Worm (Caenorhabditis elegans): Measurements from ENCODE around the gene hut-1.

The hut-1 gene

DNA sequence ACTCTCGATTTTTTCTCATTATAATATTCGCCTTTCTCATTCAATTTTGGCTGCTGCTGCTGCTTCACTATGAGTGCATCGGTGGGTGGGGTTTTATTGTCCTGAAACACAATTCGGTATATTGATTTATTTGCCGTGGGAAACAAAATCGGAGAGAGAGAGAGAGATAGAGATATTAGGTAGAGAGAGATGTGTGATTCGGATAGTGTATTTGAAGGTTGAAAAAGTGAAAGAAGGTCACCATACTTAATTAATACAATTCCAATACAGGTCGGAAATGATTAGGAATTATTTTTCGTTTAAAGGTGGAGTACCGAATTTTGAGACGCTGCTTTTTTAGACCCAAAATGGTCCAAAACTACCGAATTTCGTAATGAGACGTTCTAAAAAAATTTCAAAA lies 49.2 kb upstream of the hut-1 start, which contains the start of gene tpst-1:
Gene tpst-1, minus strand, starts transcription at position 101 of the 400 bp plus-strand sequence.
- no peak for TF ChIP-seq nhr-10 (tag; optimal IDR thresholded peaks at IDR 0.05)
- no peak for TF ChIP-seq peb-1 (tag; optimal IDR thresholded peaks at IDR 0.05)
- TF ChIP-seq unc-62 (GFP tag; optimal IDR thresholded peaks at IDR 0.05) = no peak
- no peak for TF ChIP-seq mbf-1 (tag; optimal IDR thresholded peaks at IDR 0.05)
- no peak for TF ChIP-seq mab-5 (tag; optimal IDR thresholded peaks at IDR 0.05)
- no peak for TF ChIP-seq lsy-2 (tag; optimal IDR thresholded peaks at IDR 0.05)
- TF ChIP-seq fos-1 (tag; optimal IDR thresholded peaks at IDR 0.05) = no peak
- TF ChIP-seq elt-1 (tag; optimal IDR thresholded peaks at IDR 0.05) = no peak
- TF ChIP-seq snpc-4 (tag; optimal IDR thresholded peaks at IDR 0.05) = no peak
- TF ChIP-seq sma-9 (GFP tag; optimal IDR thresholded peaks at IDR 0.05) = no peak
- TF ChIP-seq sma-9 (tag; optimal IDR thresholded peaks at IDR 0.05) = no peak
- no peak for TF ChIP-seq R02D3.7 (tag; optimal IDR thresholded peaks at IDR 0.05)
- no peak for TF ChIP-seq unc-39 (tag; optimal IDR thresholded peaks at IDR 0.05)
- TF ChIP-seq ztf-4 (tag; optimal IDR thresholded peaks at IDR 0.05) = no peak

DNA sequence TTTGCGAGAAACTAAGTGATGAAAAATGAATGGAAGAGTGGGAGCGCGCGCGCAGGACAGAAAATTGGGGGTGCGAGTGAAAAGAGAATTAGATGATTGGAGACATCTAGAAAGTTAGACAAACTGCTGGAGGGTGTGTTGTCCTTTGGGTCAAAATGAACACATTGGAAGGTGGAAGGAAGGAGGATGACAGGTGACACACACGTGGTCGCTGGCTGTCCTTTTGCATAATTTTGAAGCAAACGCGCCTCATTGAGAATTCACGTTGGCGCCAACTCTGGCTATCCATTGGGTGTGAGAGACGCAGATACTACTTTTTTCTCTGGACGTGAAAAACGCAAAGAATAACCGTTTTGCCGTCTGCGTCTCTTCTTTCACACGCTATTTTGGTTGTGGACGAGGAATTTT lies 45.9 kb upstream of the hut-1 start:
- TF ChIP-seq fos-1 (tag; optimal IDR thresholded peaks at IDR 0.05) (peak; percentile 3), lsy-2 (tag; optimal IDR thresholded peaks at IDR 0.05) (peak in 1 of 2 experiments; percentile 7), C34F6.9 (tag; optimal IDR thresholded peaks at IDR 0.05) (peak; percentile 38), nhr-25 (tag; optimal IDR thresholded peaks at IDR 0.05) (peak; percentile 42), nhr-129 (tag; optimal IDR thresholded peaks at IDR 0.05) (peak; percentile 72), nhr-21 (tag; optimal IDR thresholded peaks at IDR 0.05) (peak; percentile 24), unc-55 (GFP tag; optimal IDR thresholded peaks at IDR 0.05) (peak; percentile 3)

DNA sequence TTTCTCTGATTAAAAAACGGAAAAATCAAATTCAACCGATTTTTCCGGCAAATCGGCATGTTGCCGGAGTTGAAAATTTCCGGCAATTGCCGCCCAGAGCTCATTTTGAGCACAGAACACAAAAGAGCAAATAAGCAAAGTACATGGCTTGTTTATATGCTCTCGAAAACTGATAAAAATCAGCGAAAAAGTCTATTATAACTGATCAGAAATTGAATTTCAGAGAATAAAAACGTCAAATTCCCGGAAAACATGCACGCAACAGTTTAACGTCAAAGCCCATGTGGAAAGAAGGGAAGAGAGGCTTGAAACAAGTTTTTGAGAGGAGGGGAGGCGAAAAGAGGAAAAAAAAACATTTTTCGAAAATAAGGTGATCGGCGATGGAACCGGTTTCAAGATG lies 42.5 kb upstream of the hut-1 start:
- no peak for TF ChIP-seq snpc-4 (tag; optimal IDR thresholded peaks at IDR 0.05)
- TF ChIP-seq egl-27 (tag; optimal IDR thresholded peaks at IDR 0.05) = no peak
- no peak for TF ChIP-seq ztf-11 (tag; optimal IDR thresholded peaks at IDR 0.05)
- no peak for TF ChIP-seq unc-55 (GFP tag; optimal IDR thresholded peaks at IDR 0.05)
- no peak for TF ChIP-seq nhr-11 (tag; optimal IDR thresholded peaks at IDR 0.05)
- TF ChIP-seq nhr-25 (tag; optimal IDR thresholded peaks at IDR 0.05) = no peak

DNA sequence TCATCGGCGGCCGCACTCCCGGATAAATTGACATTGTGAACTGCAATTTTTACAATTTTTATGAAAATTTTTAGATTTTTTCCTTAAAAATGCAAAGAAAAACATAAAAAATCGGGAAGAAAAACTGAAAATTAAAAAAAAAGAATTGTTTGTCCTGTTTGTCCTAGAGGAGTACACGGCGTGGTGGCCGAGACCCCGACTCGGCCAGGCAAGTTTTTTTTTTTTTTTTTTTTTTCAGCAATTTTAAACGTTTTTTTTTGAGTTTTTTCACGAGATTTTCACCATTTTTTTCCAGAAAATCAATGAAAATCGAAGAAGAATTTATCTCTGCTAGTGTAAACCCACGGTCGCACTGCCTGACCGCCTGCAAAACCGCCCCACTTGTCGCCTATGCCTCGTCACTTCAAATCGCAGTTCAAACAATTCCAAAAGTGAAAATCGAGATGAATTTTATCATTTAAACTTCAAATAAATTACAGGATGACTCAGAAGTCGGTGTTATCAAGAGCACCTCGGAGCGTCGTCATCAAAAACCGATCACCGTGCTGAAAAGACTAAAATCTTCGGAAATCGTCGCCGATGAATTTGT lies 37.9 kb upstream of the hut-1 start, which contains the start of the genes taf-7.2 and elpc-2:
Gene taf-7.2, minus strand, starts transcription at position 42 of the 589 bp plus-strand sequence.
Gene elpc-2, plus strand, starts transcription at position 296 of the 589 bp plus-strand sequence.
- peak; percentile 56 for TF ChIP-seq F13H6.1 (tag; optimal IDR thresholded peaks at IDR 0.05)
- no peak for TF ChIP-seq fos-1 (tag; optimal IDR thresholded peaks at IDR 0.05)
- peak; percentile 30 to 52 for TF ChIP-seq lsy-2 (tag; optimal IDR thresholded peaks at IDR 0.05)
- no peak for TF ChIP-seq nhr-12 (tag; optimal IDR thresholded peaks at IDR 0.05)
- peak; percentile 31 for TF ChIP-seq C34F6.9 (tag; optimal IDR thresholded peaks at IDR 0.05)
- peak; percentile 7 for TF ChIP-seq nhr-25 (tag; optimal IDR thresholded peaks at IDR 0.05)
- TF ChIP-seq unc-62 (GFP tag; optimal IDR thresholded peaks at IDR 0.05) = no peak
- TF ChIP-seq unc-55 (GFP tag; optimal IDR thresholded peaks at IDR 0.05) = peak; percentile 46
- TF ChIP-seq gmeb-1 (tag; optimal IDR thresholded peaks at IDR 0.05) = peak; percentile 30
- TF ChIP-seq nhr-77 (tag; optimal IDR thresholded peaks at IDR 0.05) = no peak
- no peak for TF ChIP-seq mab-5 (tag; optimal IDR thresholded peaks at IDR 0.05)

DNA sequence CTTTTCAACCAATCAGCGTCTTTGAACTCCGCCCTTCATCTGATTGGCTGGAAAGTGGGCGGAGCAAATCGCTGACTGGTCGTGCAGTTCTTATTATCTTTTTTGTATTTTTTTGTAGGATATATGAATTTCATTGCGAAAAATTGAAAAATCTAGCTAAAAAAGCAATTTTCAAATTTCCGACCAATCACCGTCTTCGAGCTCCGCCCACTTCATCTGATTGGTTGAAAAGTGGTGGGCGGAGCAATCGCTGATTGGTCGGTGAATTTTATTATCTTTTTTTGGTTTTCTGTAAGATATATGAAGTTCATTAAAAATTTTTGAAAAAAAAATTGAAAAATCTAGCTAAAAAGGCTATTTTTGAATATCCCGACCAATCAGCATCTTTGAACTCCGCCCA lies 31.1 kb upstream of the hut-1 start:
- TF ChIP-seq nhr-10 (tag; optimal IDR thresholded peaks at IDR 0.05) (no peak), egl-27 (tag; optimal IDR thresholded peaks at IDR 0.05) (no peak), mab-5 (tag; optimal IDR thresholded peaks at IDR 0.05) (no peak), sma-3 (GFP tag; optimal IDR thresholded peaks at IDR 0.05) (no peak), ceh-16 (tag; optimal IDR thresholded peaks at IDR 0.05) (no peak), fos-1 (tag; optimal IDR thresholded peaks at IDR 0.05) (no peak), dmd-4 (tag; optimal IDR thresholded peaks at IDR 0.05) (no peak), peb-1 (tag; optimal IDR thresholded peaks at IDR 0.05) (no peak), ztf-11 (tag; optimal IDR thresholded peaks at IDR 0.05) (no peak), R02D3.7 (tag; optimal IDR thresholded peaks at IDR 0.05) (no peak), nhr-25 (tag; optimal IDR thresholded peaks at IDR 0.05) (no peak), ztf-1 (GFP tag; conservative IDR thresholded peaks at IDR 0.05) (no peak), ZK546.5 (tag; optimal IDR thresholded peaks at IDR 0.05) (no peak), sma-9 (GFP tag; optimal IDR thresholded peaks at IDR 0.05) (no peak), sma-9 (tag; optimal IDR thresholded peaks at IDR 0.05) (no peak), unc-39 (tag; optimal IDR thresholded peaks at IDR 0.05) (no peak), skn-1 (tag; optimal IDR thresholded peaks at IDR 0.05) (no peak), Y55F3AM.14 (GFP tag; optimal IDR thresholded peaks at IDR 0.05) (no peak), lin-11 (tag; optimal IDR thresholded peaks at IDR 0.05) (no peak), nhr-129 (tag; optimal IDR thresholded peaks at IDR 0.05) (no peak), nhr-21 (tag; optimal IDR thresholded peaks at IDR 0.05) (no peak)

All from whole organism, L2 larva.